Fruit fly (Drosophila melanogaster): Measurements from ENCODE around the gene CG45012.
A peak's percentile ranks its signal among the peaks of the same experiment; 100 is the strongest.

CG45012 gene

dm6 chr2L:11823470-11824162 is 10.8 kb upstream of the CG45012 start (continued):
- TF ChIP-seq pzg (GFP tag; optimal IDR thresholded peaks at IDR 0.05): no peak
- no peak for TF ChIP-seq bab2 (GFP tag; optimal IDR thresholded peaks at IDR 0.05)
- TF ChIP-seq CG11504 (tag; optimal IDR thresholded peaks at IDR 0.05): peak; percentile 31
- TF ChIP-seq unpg (GFP tag; optimal IDR thresholded peaks at IDR 0.05): no peak
- TF ChIP-seq btn (GFP tag; optimal IDR thresholded peaks at IDR 0.05): no peak
- no peak for TF ChIP-seq sug (tag; optimal IDR thresholded peaks at IDR 0.05)
- TF ChIP-seq Fer1 (GFP tag; optimal IDR thresholded peaks at IDR 0.05): peak; percentile 28
- TF ChIP-seq CG18599 (GFP tag; optimal IDR thresholded peaks at IDR 0.05): peak; percentile 35
- TF ChIP-seq Dad (GFP tag; optimal IDR thresholded peaks at IDR 0.05): no peak
- TF ChIP-seq grn (GFP tag; optimal IDR thresholded peaks at IDR 0.05): no peak
- TF ChIP-seq CG6175 (GFP tag; IDR thresholded peaks at IDR 0.05): no peak
- no peak for TF ChIP-seq CG42726 (GFP tag; IDR thresholded peaks at IDR 0.05; ENCODE audit: partially characterized antibody)
- TF ChIP-seq TFAM (GFP tag; optimal IDR thresholded peaks at IDR 0.05): no peak
- TF ChIP-seq Opbp (GFP tag; IDR thresholded peaks at IDR 0.05; ENCODE audit: partially characterized antibody): no peak
- no peak for TF ChIP-seq CG3163 (GFP tag; optimal IDR thresholded peaks at IDR 0.05)
- no peak for TF ChIP-seq Scr (GFP tag; IDR thresholded peaks at IDR 0.05; ENCODE audit: partially characterized antibody)
- no peak for TF ChIP-seq Bdp1 (GFP tag; optimal IDR thresholded peaks at IDR 0.05)
- TF ChIP-seq CG31365 (tag; optimal IDR thresholded peaks at IDR 0.05): no peak
- no peak for TF ChIP-seq CG16779 (GFP tag; IDR thresholded peaks at IDR 0.05)
- no peak for TF ChIP-seq CG1792 (GFP tag; optimal IDR thresholded peaks at IDR 0.05)
- TF ChIP-seq HHEX (GFP tag; optimal IDR thresholded peaks at IDR 0.05): no peak
- TF ChIP-seq chn (GFP tag; optimal IDR thresholded peaks at IDR 0.05): no peak
- no peak for TF ChIP-seq MESR4 (GFP tag; optimal IDR thresholded peaks at IDR 0.05)
- no peak for TF ChIP-seq fd3F (GFP tag; optimal IDR thresholded peaks at IDR 0.05)
- no peak for TF ChIP-seq D19B (GFP tag; optimal IDR thresholded peaks at IDR 0.05)
- TF ChIP-seq gro (GFP tag; optimal IDR thresholded peaks at IDR 0.05): no peak
- no peak for TF ChIP-seq CG14860 (GFP tag; IDR thresholded peaks at IDR 0.05; ENCODE audit: partially characterized antibody)
- TF ChIP-seq dimm (GFP tag; IDR thresholded peaks at IDR 0.05): no peak
- no peak for TF ChIP-seq p53 (GFP tag; optimal IDR thresholded peaks at IDR 0.05)
- TF ChIP-seq croc (GFP tag; conservative IDR thresholded peaks at IDR 0.05): no peak
- no peak for TF ChIP-seq CG15479 (GFP tag; optimal IDR thresholded peaks at IDR 0.05)
- TF ChIP-seq Hmr (GFP tag; optimal IDR thresholded peaks at IDR 0.05): no peak
- TF ChIP-seq jigr1 (GFP tag; IDR thresholded peaks at IDR 0.05): no peak
- no peak for TF ChIP-seq tin (GFP tag; optimal IDR thresholded peaks at IDR 0.05)
- TF ChIP-seq vvl (GFP tag; IDR thresholded peaks at IDR 0.05): no peak
- no peak for TF ChIP-seq sima (GFP tag; optimal IDR thresholded peaks at IDR 0.05)
- no peak for TF ChIP-seq Poxn (GFP tag; IDR thresholded peaks at IDR 0.05)
- no peak for TF ChIP-seq bowl (GFP tag; IDR thresholded peaks at IDR 0.05)
- TF ChIP-seq Optix (GFP tag; IDR thresholded peaks at IDR 0.05): no peak
- TF ChIP-seq twi (tag; optimal IDR thresholded peaks at IDR 0.05): no peak
- no peak for TF ChIP-seq CG7372 (GFP tag; IDR thresholded peaks at IDR 0.05)
- TF ChIP-seq gce (GFP tag; IDR thresholded peaks at IDR 0.05): no peak
- TF ChIP-seq ranshi (GFP tag; IDR thresholded peaks at IDR 0.05): no peak
- TF ChIP-seq CG10267 (tag; optimal IDR thresholded peaks at IDR 0.05): no peak
- TF ChIP-seq CG13424 (tag; optimal IDR thresholded peaks at IDR 0.05): no peak
- TF ChIP-seq Usf (GFP tag; optimal IDR thresholded peaks at IDR 0.05): no peak
- peak; percentile 26 for TF ChIP-seq lab (GFP tag; optimal IDR thresholded peaks at IDR 0.05)
- peak; percentile 70 for TF ChIP-seq Med (GFP tag)
- TF ChIP-seq stwl (tag; optimal IDR thresholded peaks at IDR 0.05): no peak
- TF ChIP-seq Eip74EF (GFP tag; optimal IDR thresholded peaks at IDR 0.05): no peak

Data from whole organism, embryonic.